Fruit fly (Drosophila melanogaster) whole organism, embryonic: ENCODE data around the gene CG43448.
A peak's percentile ranks its signal among the peaks of the same experiment; 100 is the strongest.

Experiments used
- Bgb ChIP-seq: fragments of 200-800 bp; sonication (Bioruptor generic); IDR thresholded peaks from 2 replicates; pipeline ENCODE4 v1.3.6; 2022; ENCODE audit warnings: missing biosample characterization, missing genetic modification characterization; ENCODE audit not compliant: partially characterized antibody
- BtbVII ChIP-seq: fragments of 200-800 bp; sonication (Bioruptor generic); optimal IDR thresholded peaks from 3 replicates; lab custom pipeline; 2017; ENCODE audit warnings: missing biosample characterization, mild to moderate bottlenecking, missing genetic modification characterization
- C15 ChIP-seq: fragments of 200-800 bp; sonication (Bioruptor generic); IDR thresholded peaks from 3 replicates; pipeline ENCODE4 v1.3.6; 2022; ENCODE audit warnings: missing biosample characterization, missing genetic modification characterization
- CG11085 ChIP-seq: fragments of 200-800 bp; sonication (Bioruptor generic); IDR thresholded peaks from 2 replicates; pipeline ENCODE4 v1.3.6; 2022; ENCODE audit warnings: missing biosample characterization, missing genetic modification characterization
- CG11696 ChIP-seq: fragments of 200-800 bp; sonication (Bioruptor generic); IDR thresholded peaks from 2 replicates; pipeline ENCODE4 v1.3.6; 2022; ENCODE audit warnings: missing biosample characterization, missing genetic modification characterization
- CG12299 ChIP-seq: fragments of 200-800 bp; sonication (Bioruptor generic); optimal IDR thresholded peaks from 2 replicates; lab custom pipeline; 2018; ENCODE audit warnings: missing biosample characterization, mild to moderate bottlenecking, missing genetic modification characterization
- CG17186 ChIP-seq: fragments of 200-800 bp; sonication (Bioruptor generic); optimal IDR thresholded peaks from 3 replicates; lab custom pipeline; 2017; ENCODE audit warnings: missing biosample characterization, missing genetic modification reagents, missing genetic modification characterization
- CG17612 ChIP-seq: fragments of 200-800 bp; sonication (Bioruptor generic); IDR thresholded peaks from 2 replicates; pipeline ENCODE4 v1.3.6; 2022; ENCODE audit warnings: missing biosample characterization, missing genetic modification characterization
- CG1832 ChIP-seq: fragments of 200-800 bp; sonication (Bioruptor generic); optimal IDR thresholded peaks from 2 replicates; lab custom pipeline; 2017; ENCODE audit warnings: missing biosample characterization, mild to moderate bottlenecking, missing genetic modification characterization, inconsistent platforms
- CG18599 ChIP-seq: fragments of 200-800 bp; sonication (Bioruptor generic); optimal IDR thresholded peaks from 3 replicates; lab custom pipeline; 2017; ENCODE audit warnings: missing biosample characterization, missing genetic modification characterization, mild to moderate bottlenecking, moderate library complexity, missing genetic modification reagents
- CG30020 ChIP-seq: fragments of 200-800 bp; optimal IDR thresholded peaks from 2 replicates; lab custom pipeline; 2019; ENCODE audit warnings: missing biosample characterization, mild to moderate bottlenecking, missing genetic modification characterization, moderate library complexity
- CG30403 ChIP-seq: fragments of 200-800 bp; sonication (Bioruptor generic); optimal IDR thresholded peaks from 3 replicates; lab custom pipeline; 2016; ENCODE audit warnings: missing biosample characterization, missing genetic modification characterization
- CG3847 ChIP-seq: fragments of 200-800 bp; sonication (Bioruptor generic); IDR thresholded peaks from 2 replicates; pipeline ENCODE4 v1.3.6; 2022; ENCODE audit warnings: missing biosample characterization, missing genetic modification characterization
- CG4404 ChIP-seq: fragments of 200-800 bp; sonication (Bioruptor generic); IDR thresholded peaks from 2 replicates; pipeline ENCODE4 v1.3.6; 2022; ENCODE audit warnings: missing biosample characterization, missing genetic modification characterization
- CG6689 ChIP-seq: fragments of 200-800 bp; sonication (Bioruptor generic); IDR thresholded peaks from 2 replicates; pipeline ENCODE4 v1.3.6; 2022; ENCODE audit warnings: missing biosample characterization, missing genetic modification characterization
- CG7839 ChIP-seq: fragments of 200-800 bp; sonication (Bioruptor generic); optimal IDR thresholded peaks from 3 replicates; lab custom pipeline; 2018; ENCODE audit warnings: missing biosample characterization, mild to moderate bottlenecking, missing genetic modification characterization, moderate library complexity
- CG9817 ChIP-seq: fragments of 200-800 bp; sonication (Bioruptor generic); optimal IDR thresholded peaks from 2 replicates; lab custom pipeline; 2018; ENCODE audit warnings: missing biosample characterization, mild to moderate bottlenecking, missing genetic modification characterization, moderate library complexity
- Dek ChIP-seq: fragments of 200-800 bp; sonication (Bioruptor generic); optimal IDR thresholded peaks from 3 replicates; lab custom pipeline; 2019; ENCODE audit warnings: missing biosample characterization, mild to moderate bottlenecking, missing genetic modification characterization, moderate library complexity
- Dip3 ChIP-seq: fragments of 200-800 bp; sonication (Bioruptor generic); optimal IDR thresholded peaks from 3 replicates; lab custom pipeline; 2016; ENCODE audit warnings: missing biosample characterization, missing genetic modification characterization
- Doc3 ChIP-seq: fragments of 200-800 bp; sonication (Bioruptor generic); IDR thresholded peaks from 3 replicates; pipeline ENCODE4 v1.3.6; 2022; ENCODE audit warnings: missing biosample characterization, missing genetic modification characterization; ENCODE audit not compliant: partially characterized antibody
- ERR ChIP-seq: fragments of 200-800 bp; sonication (Bioruptor generic); optimal IDR thresholded peaks from 2 replicates; lab custom pipeline; 2016; ENCODE audit warnings: missing biosample characterization, missing genetic modification characterization
- Hmr ChIP-seq: fragments of 200-800 bp; sonication (Bioruptor generic); optimal IDR thresholded peaks from 3 replicates; lab custom pipeline; 2017; ENCODE audit warnings: mild to moderate bottlenecking, missing biosample characterization, missing genetic modification reagents, missing genetic modification characterization
- MTF-1 ChIP-seq: fragments of 200-800 bp; sonication (Bioruptor generic); optimal IDR thresholded peaks from 2 replicates; lab custom pipeline; 2018; ENCODE audit warnings: missing biosample characterization, mild to moderate bottlenecking, missing genetic modification characterization, borderline replicate concordance
- NC2β ChIP-seq: fragments of 200-800 bp; sonication (Bioruptor generic); optimal IDR thresholded peaks from 2 replicates; lab custom pipeline; 2016; ENCODE audit warnings: missing biosample characterization, missing genetic modification characterization
- Oaz ChIP-seq: fragments of 200-800 bp; sonication (Bioruptor generic); IDR thresholded peaks from 2 replicates; pipeline ENCODE4 v1.3.6; 2022; ENCODE audit warnings: missing biosample characterization, missing genetic modification characterization
- Pdp1 ChIP-seq, 2 experiments: fragments of 200-800 bp; sonication (Bioruptor generic); optimal IDR thresholded peaks; 3 replicates each; lab custom pipeline; 2016; ENCODE audit warnings: missing biosample characterization in 2 of 2, missing genetic modification characterization in 2 of 2, mild to moderate bottlenecking in 1 of 2, moderate library complexity in 1 of 2
- Ravus ChIP-seq: fragments of 200-800 bp; sonication (Bioruptor generic); IDR thresholded peaks from 2 replicates; pipeline ENCODE4 v1.3.6; 2022; ENCODE audit warnings: missing biosample characterization, missing genetic modification characterization
- Rx ChIP-seq: fragments of 200-800 bp; sonication (Bioruptor generic); IDR thresholded peaks from 2 replicates; pipeline ENCODE4 v1.3.6; 2022; ENCODE audit warnings: missing biosample characterization, missing genetic modification characterization
- Sin3A ChIP-seq: fragments of >200 bp; optimal IDR thresholded peaks from 2 replicates; lab custom pipeline; 2018
- Sox102F ChIP-seq: fragments of 200-800 bp; sonication (Bioruptor generic); optimal IDR thresholded peaks from 2 replicates; lab custom pipeline; 2018; ENCODE audit warnings: missing biosample characterization, mild to moderate bottlenecking, missing genetic modification characterization, moderate library complexity
- YL-1 ChIP-seq: fragments of 200-800 bp; sonication (Bioruptor generic); optimal IDR thresholded peaks from 3 replicates; lab custom pipeline; 2017; ENCODE audit warnings: missing biosample characterization, mild to moderate bottlenecking, missing genetic modification characterization
- btn ChIP-seq: fragments of 200-800 bp; sonication (Bioruptor generic); optimal IDR thresholded peaks from 2 replicates; lab custom pipeline; 2016; ENCODE audit warnings: missing biosample characterization, missing genetic modification characterization
- caup ChIP-seq: fragments of 200-800 bp; sonication (Bioruptor generic); optimal IDR thresholded peaks from 3 replicates; lab custom pipeline; 2017; ENCODE audit warnings: missing biosample characterization, mild to moderate bottlenecking, missing genetic modification characterization, moderate library complexity; ENCODE audit not compliant: severe bottlenecking
- dati ChIP-seq: fragments of 200-800 bp; sonication (Bioruptor generic); IDR thresholded peaks from 2 replicates; pipeline ENCODE4 v1.3.6; 2022; ENCODE audit warnings: missing biosample characterization, missing genetic modification characterization
- dmrt99B ChIP-seq: fragments of 200-800 bp; sonication (Bioruptor generic); optimal IDR thresholded peaks from 2 replicates; lab custom pipeline; 2018; ENCODE audit warnings: missing biosample characterization, mild to moderate bottlenecking, missing genetic modification characterization, moderate library complexity
- eve ChIP-seq, 2 experiments: fragments of >200 bp; optimal IDR thresholded peaks; 2 replicates each; lab custom pipeline; 2017; ENCODE audit warnings: missing biosample characterization in 2 of 2, missing genetic modification characterization in 2 of 2
- grn ChIP-seq: fragments of 200-800 bp; sonication (Bioruptor generic); optimal IDR thresholded peaks from 3 replicates; lab custom pipeline; 2017; ENCODE audit warnings: missing biosample characterization, missing genetic modification characterization
- jumu ChIP-seq: fragments of 200-800 bp; sonication (Bioruptor generic); optimal IDR thresholded peaks from 3 replicates; lab custom pipeline; 2016; ENCODE audit warnings: missing biosample characterization, missing genetic modification characterization
- klu ChIP-seq: fragments of 200-800 bp; sonication (Bioruptor generic); IDR thresholded peaks from 2 replicates; pipeline ENCODE4 v1.3.6; 2022; ENCODE audit warnings: missing biosample characterization, missing genetic modification characterization
- knrl ChIP-seq: fragments of 200-800 bp; sonication (Bioruptor generic); IDR thresholded peaks from 3 replicates; pipeline ENCODE4 v1.3.6; 2022; ENCODE audit warnings: missing biosample characterization, missing genetic modification characterization; ENCODE audit not compliant: partially characterized antibody
- lbe ChIP-seq: fragments of 200-800 bp; sonication (Bioruptor generic); optimal IDR thresholded peaks from 2 replicates; lab custom pipeline; 2016; ENCODE audit warnings: missing biosample characterization, mild to moderate bottlenecking, missing genetic modification characterization
- p53 ChIP-seq: fragments of 200-800 bp; sonication (Bioruptor generic); optimal IDR thresholded peaks from 2 replicates; lab custom pipeline; 2016; ENCODE audit warnings: missing biosample characterization, missing genetic modification characterization
- seq ChIP-seq: fragments of 200-800 bp; sonication (Bioruptor generic); IDR thresholded peaks from 2 replicates; pipeline ENCODE4 v1.3.6; 2022; ENCODE audit warnings: missing biosample characterization, missing genetic modification characterization
- shn ChIP-seq: fragments of 200-800 bp; sonication (Bioruptor generic); optimal IDR thresholded peaks from 3 replicates; lab custom pipeline; 2016; ENCODE audit warnings: missing biosample characterization, missing genetic modification characterization
- sr ChIP-seq: fragments of 200-800 bp; sonication (Bioruptor generic); IDR thresholded peaks from 3 replicates; pipeline ENCODE4 v1.3.6; 2022; ENCODE audit warnings: missing biosample characterization, missing genetic modification characterization
- tap ChIP-seq: fragments of 200-800 bp; optimal IDR thresholded peaks from 3 replicates; lab custom pipeline; 2019; ENCODE audit warnings: missing biosample characterization, mild to moderate bottlenecking, missing genetic modification characterization, moderate library complexity
- tin ChIP-seq: fragments of 200-800 bp; sonication (Bioruptor generic); optimal IDR thresholded peaks from 3 replicates; lab custom pipeline; 2016; ENCODE audit warnings: missing biosample characterization, missing genetic modification characterization
- tio ChIP-seq: fragments of 200-800 bp; sonication (Bioruptor generic); optimal IDR thresholded peaks from 2 replicates; lab custom pipeline; 2017; ENCODE audit warnings: missing biosample characterization, missing genetic modification characterization, inconsistent platforms
- trem ChIP-seq: fragments of 200-800 bp; optimal IDR thresholded peaks from 3 replicates; lab custom pipeline; 2019; ENCODE audit warnings: missing biosample characterization, mild to moderate bottlenecking, missing genetic modification characterization, moderate library complexity

The CG43448 gene

dm6 chr3R:30208766-30209484, 28.6 kb downstream of the CG43448 start, which contains the start of gene RpS7 (continued):
- TF ChIP-seq klu (no peak), CG11085 (GFP tag; lab: Robert Waterston, UW) (peak; percentile 80), Bgb (GFP tag; lab: Robert Waterston, UW) (peak; percentile 96), Pdp1 (GFP tag; optimal IDR thresholded peaks at IDR 0.05; lab: Kevin White, UChicago) (peak; percentile 5 to 72), CG18599 (peak; percentile 49), tio (GFP tag; lab: Kevin White, UChicago) (peak; percentile 58), Doc3 (GFP tag; lab: Robert Waterston, UW) (peak; percentile 98), C15 (GFP tag; lab: Robert Waterston, UW) (peak; percentile 53; the same call in 1 of the 3 replicates), p53 (GFP tag; lab: Kevin White, UChicago) (no peak), CG17186 (GFP tag; lab: Kevin White, UChicago) (peak; percentile 67), dmrt99B (tag; lab: Kevin White, UChicago) (peak; percentile 74), Sin3A (lab: Kevin White, UChicago) (peak; percentile 73), CG12299 (tag; lab: Kevin White, UChicago) (peak; percentile 76), shn (GFP tag; lab: Kevin White, UChicago) (peak; percentile 16), jumu (GFP tag; lab: Kevin White, UChicago) (peak; percentile 34), sr (GFP tag; lab: Robert Waterston, UW) (no peak; the same call in 1 of the 3 replicates), knrl (GFP tag; lab: Robert Waterston, UW) (peak; percentile 99), ERR (GFP tag; lab: Kevin White, UChicago) (no peak), dati (no peak), BtbVII (GFP tag; lab: Kevin White, UChicago) (peak; percentile 84), CG30020 (tag; lab: Kevin White, UChicago) (peak; percentile 47), CG11696 (peak; percentile 66), eve (GFP tag; optimal IDR thresholded peaks at IDR 0.05; lab: Kevin White, UChicago) (peak in 1 of 2 experiments; percentile 71), Ravus (GFP tag; lab: Robert Waterston, UW) (no peak), tin (peak; percentile 15), CG6689 (GFP tag; lab: Robert Waterston, UW) (peak; percentile 69), CG7839 (tag; lab: Kevin White, UChicago) (peak; percentile 70), Dip3 (GFP tag; lab: Kevin White, UChicago) (peak; percentile 45), CG1832 (GFP tag; lab: Kevin White, UChicago) (no peak), grn (GFP tag; lab: Kevin White, UChicago) (peak; percentile 5), CG17612 (no peak), Rx (peak; percentile 77), CG9817 (tag; lab: Kevin White, UChicago) (peak; percentile 56), CG4404 (peak; percentile 28; the same call in 1 of the 2 replicates), trem (tag; lab: Kevin White, UChicago) (peak; percentile 34), seq (peak; percentile 50), CG3847 (GFP tag; lab: Robert Waterston, UW) (peak; percentile 85), btn (GFP tag; lab: Kevin White, UChicago) (peak; percentile 28), tap (tag; lab: Kevin White, UChicago) (peak; percentile 62), Sox102F (peak; percentile 20), lbe (peak; percentile 75), Dek (tag; lab: Kevin White, UChicago) (peak; percentile 17), YL-1 (GFP tag; lab: Kevin White, UChicago) (peak; percentile 83), caup (GFP tag; lab: Kevin White, UChicago) (peak; percentile 86), MTF-1 (GFP tag; lab: Kevin White, UChicago) (peak; percentile 90), NC2β (GFP tag; lab: Kevin White, UChicago) (peak; percentile 93), Hmr (peak; percentile 85), Oaz (GFP tag; lab: Robert Waterston, UW) (peak; percentile 54), CG30403 (peak; percentile 61)
